Fruit fly (Drosophila melanogaster) whole organism, prepupa: Measurements from ENCODE around the gene CG44004.

Experiments used
- Blimp-1 ChIP-seq: fragments of 200-800 bp; sonication (Bioruptor generic); optimal IDR thresholded peaks from 3 replicates; lab custom pipeline; 2017; ENCODE audit warnings: missing biosample characterization, missing genetic modification characterization, mild to moderate bottlenecking, moderate library complexity, missing genetic modification reagents
- CG10631 ChIP-seq: fragments of 200-800 bp; sonication (Bioruptor generic); optimal IDR thresholded peaks from 2 replicates; lab custom pipeline; 2016; ENCODE audit warnings: missing biosample characterization, missing genetic modification characterization
- CG10669 ChIP-seq: fragments of 200-800 bp; sonication (Bioruptor generic); optimal IDR thresholded peaks from 3 replicates; lab custom pipeline; 2018; ENCODE audit warnings: missing biosample characterization, mild to moderate bottlenecking, missing genetic modification characterization, moderate library complexity
- CG11762 ChIP-seq: fragments of 200-800 bp; sonication (Bioruptor generic); optimal IDR thresholded peaks from 3 replicates; lab custom pipeline; 2016; ENCODE audit warnings: missing biosample characterization, missing genetic modification characterization; ENCODE audit not compliant: insufficient read depth
- CG11902 ChIP-seq: fragments of 200-800 bp; sonication (Bioruptor generic); optimal IDR thresholded peaks from 3 replicates; lab custom pipeline; 2016; ENCODE audit warnings: missing biosample characterization, missing genetic modification characterization
- CG1621 ChIP-seq: fragments of 200-800 bp; sonication (Bioruptor generic); optimal IDR thresholded peaks from 3 replicates; lab custom pipeline; 2018; ENCODE audit warnings: missing biosample characterization, mild to moderate bottlenecking, missing genetic modification characterization
- CG31627 ChIP-seq: fragments of 200-800 bp; sonication (Bioruptor generic); optimal IDR thresholded peaks from 3 replicates; lab custom pipeline; 2016; ENCODE audit warnings: missing biosample characterization, missing genetic modification characterization
- CG34406 ChIP-seq: fragments of 200-800 bp; sonication (Bioruptor generic); optimal IDR thresholded peaks from 3 replicates; lab custom pipeline; 2016; ENCODE audit warnings: missing biosample characterization, missing genetic modification characterization
- CG3919 ChIP-seq: fragments of 200-800 bp; sonication (Bioruptor generic); optimal IDR thresholded peaks from 3 replicates; lab custom pipeline; 2016; ENCODE audit warnings: missing biosample characterization, missing genetic modification characterization
- CG6163 ChIP-seq: fragments of 200-800 bp; sonication (Bioruptor generic); IDR thresholded peaks from 3 replicates; pipeline ENCODE4 v1.3.6; 2022; ENCODE audit warnings: missing biosample characterization, missing genetic modification characterization
- CG6792 ChIP-seq: fragments of 200-800 bp; sonication (Bioruptor generic); optimal IDR thresholded peaks from 3 replicates; lab custom pipeline; 2016; ENCODE audit warnings: missing biosample characterization, missing genetic modification characterization
- CG6808 ChIP-seq: fragments of 200-800 bp; sonication (Bioruptor generic); optimal IDR thresholded peaks from 3 replicates; lab custom pipeline; 2017; ENCODE audit warnings: missing biosample characterization, missing genetic modification characterization, mild to moderate bottlenecking, moderate library complexity, missing genetic modification reagents
- CG6854 ChIP-seq: fragments of 200-800 bp; sonication (Bioruptor generic); optimal IDR thresholded peaks from 2 replicates; lab custom pipeline; 2017; ENCODE audit warnings: missing biosample characterization, mild to moderate bottlenecking, missing genetic modification characterization
- CG7368 ChIP-seq: fragments of 200-800 bp; sonication (Bioruptor generic); optimal IDR thresholded peaks from 3 replicates; lab custom pipeline; 2016; ENCODE audit warnings: missing biosample characterization, missing genetic modification characterization
- CG8119 ChIP-seq: fragments of 200-800 bp; sonication (Bioruptor generic); IDR thresholded peaks from 3 replicates; pipeline ENCODE4 v1.3.6; 2022; ENCODE audit warnings: missing biosample characterization, missing genetic modification characterization
- CG8319 ChIP-seq: fragments of 200-800 bp; sonication (Bioruptor generic); optimal IDR thresholded peaks from 3 replicates; lab custom pipeline; 2016; ENCODE audit warnings: missing biosample characterization, missing genetic modification characterization
- CG8632 ChIP-seq: fragments of 200-800 bp; sonication (Bioruptor generic); optimal IDR thresholded peaks from 3 replicates; lab custom pipeline; 2016; ENCODE audit warnings: missing biosample characterization, missing genetic modification characterization
- CG9139 ChIP-seq: fragments of 200-800 bp; sonication (Bioruptor generic); optimal IDR thresholded peaks from 3 replicates; lab custom pipeline; 2017; ENCODE audit warnings: missing biosample characterization, mild to moderate bottlenecking, missing genetic modification characterization
- Eip75B ChIP-seq: fragments of 200-800 bp; sonication (Bioruptor generic); optimal IDR thresholded peaks from 3 replicates; lab custom pipeline; 2016; ENCODE audit warnings: missing biosample characterization, missing genetic modification characterization
- Eip78C ChIP-seq: fragments of 200-800 bp; sonication (Bioruptor generic); peaks from one replicate; lab custom pipeline; 2016; ENCODE audit warnings: missing biosample characterization, missing genetic modification characterization
- Ets21C ChIP-seq: fragments of 200-800 bp; sonication (Bioruptor generic); optimal IDR thresholded peaks from 3 replicates; lab custom pipeline; 2016; ENCODE audit warnings: missing biosample characterization, missing genetic modification characterization
- Gug ChIP-seq: fragments of 200-800 bp; sonication (Bioruptor generic); IDR thresholded peaks from 2 replicates; pipeline ENCODE4 v1.3.6; 2022; ENCODE audit warnings: missing biosample characterization, missing genetic modification characterization
- Hr4 ChIP-seq: fragments of 200-800 bp; sonication (Bioruptor generic); optimal IDR thresholded peaks from 3 replicates; lab custom pipeline; 2016; ENCODE audit warnings: missing biosample characterization, missing genetic modification characterization
- Lpt ChIP-seq: fragments of 200-800 bp; sonication (Bioruptor generic); optimal IDR thresholded peaks from 3 replicates; lab custom pipeline; 2016; ENCODE audit warnings: missing biosample characterization, missing genetic modification characterization
- Met ChIP-seq: fragments of 200-800 bp; sonication (Bioruptor generic); optimal IDR thresholded peaks from 3 replicates; lab custom pipeline; 2016; ENCODE audit warnings: missing biosample characterization, missing genetic modification characterization
- OdsH ChIP-seq: fragments of 200-800 bp; sonication (Bioruptor generic); optimal IDR thresholded peaks from 3 replicates; lab custom pipeline; 2016; ENCODE audit warnings: missing biosample characterization, missing genetic modification characterization
- Smox ChIP-seq: fragments of 200-800 bp; sonication (Bioruptor generic); optimal IDR thresholded peaks from 3 replicates; lab custom pipeline; 2016; ENCODE audit warnings: missing biosample characterization, missing genetic modification characterization
- Sox102F ChIP-seq: fragments of 200-800 bp; sonication (Bioruptor generic); optimal IDR thresholded peaks from 2 replicates; lab custom pipeline; 2016; ENCODE audit warnings: missing biosample characterization, mild to moderate bottlenecking, missing genetic modification characterization
- Sox15 ChIP-seq: fragments of 200-800 bp; sonication (Bioruptor generic); optimal IDR thresholded peaks from 3 replicates; lab custom pipeline; 2016; ENCODE audit warnings: missing biosample characterization, missing genetic modification characterization
- achi ChIP-seq: fragments of 200-800 bp; sonication (Bioruptor generic); optimal IDR thresholded peaks from 3 replicates; lab custom pipeline; 2016; ENCODE audit warnings: missing biosample characterization, missing genetic modification characterization
- cyc ChIP-seq: fragments of 200-800 bp; sonication (Bioruptor generic); optimal IDR thresholded peaks from 3 replicates; lab custom pipeline; 2016; ENCODE audit warnings: missing biosample characterization, missing genetic modification characterization
- dsx ChIP-seq: fragments of 200-800 bp; optimal IDR thresholded peaks from 3 replicates; lab custom pipeline; 2019; ENCODE audit warnings: missing biosample characterization, mild to moderate bottlenecking, missing genetic modification characterization, moderate library complexity; ENCODE audit not compliant: poor library complexity, severe bottlenecking
- esn ChIP-seq: fragments of 200-800 bp; sonication (Bioruptor generic); optimal IDR thresholded peaks from 2 replicates; lab custom pipeline; 2016; ENCODE audit warnings: missing biosample characterization, mild to moderate bottlenecking, missing genetic modification characterization, moderate library complexity
- fd59A ChIP-seq: fragments of 200-800 bp; sonication (Bioruptor generic); optimal IDR thresholded peaks from 2 replicates; lab custom pipeline; 2017; ENCODE audit warnings: missing biosample characterization, mild to moderate bottlenecking, missing genetic modification characterization, missing genetic modification reagents
- fd85E ChIP-seq: fragments of 200-800 bp; sonication (Bioruptor generic); optimal IDR thresholded peaks from 3 replicates; lab custom pipeline; 2016; ENCODE audit warnings: missing biosample characterization, missing genetic modification characterization
- fkh ChIP-seq: fragments of 200-800 bp; sonication (Bioruptor generic); optimal IDR thresholded peaks from 3 replicates; lab custom pipeline; 2017; ENCODE audit warnings: missing biosample characterization, mild to moderate bottlenecking, missing genetic modification characterization, moderate library complexity
- lz ChIP-seq: fragments of 200-800 bp; sonication (Bioruptor generic); optimal IDR thresholded peaks from 3 replicates; lab custom pipeline; 2016; ENCODE audit warnings: missing biosample characterization, missing genetic modification characterization
- net ChIP-seq: fragments of 200-800 bp; sonication (Bioruptor generic); optimal IDR thresholded peaks from 3 replicates; lab custom pipeline; 2016; ENCODE audit warnings: missing biosample characterization, missing genetic modification characterization
- pdm3 ChIP-seq: fragments of 200-800 bp; sonication (Bioruptor generic); optimal IDR thresholded peaks from 3 replicates; lab custom pipeline; 2016; ENCODE audit warnings: missing biosample characterization, missing genetic modification characterization
- salr ChIP-seq, 2 experiments: fragments of 200-800 bp; sonication (Bioruptor generic); optimal IDR thresholded peaks; 3 replicates each; lab custom pipeline; 2016 to 2018; ENCODE audit warnings: missing biosample characterization in 2 of 2, missing genetic modification characterization in 2 of 2, mild to moderate bottlenecking in 1 of 2
- spab ChIP-seq: fragments of 200-800 bp; sonication (Bioruptor generic); optimal IDR thresholded peaks from 2 replicates; lab custom pipeline; 2017; ENCODE audit warnings: missing biosample characterization, mild to moderate bottlenecking, missing genetic modification characterization, missing genetic modification reagents
- ss ChIP-seq, 2 experiments: fragments of 200-800 bp; sonication (Bioruptor generic); optimal IDR thresholded peaks; 2 replicates in 1 of 2; 3 replicates in 1 of 2; lab custom pipeline; 2017 to 2018; ENCODE audit warnings: mild to moderate bottlenecking in 2 of 2, missing biosample characterization in 2 of 2, missing genetic modification characterization in 2 of 2, moderate library complexity in 1 of 2
- svp ChIP-seq: fragments of 200-800 bp; sonication (Bioruptor generic); peaks from one replicate; lab custom pipeline; 2016; ENCODE audit warnings: missing biosample characterization, missing genetic modification characterization
- vri ChIP-seq: fragments of 200-800 bp; sonication (Bioruptor generic); optimal IDR thresholded peaks from 3 replicates; lab custom pipeline; 2016; ENCODE audit warnings: missing biosample characterization, mild to moderate bottlenecking, missing genetic modification characterization

The CG44004 gene

DNA sequence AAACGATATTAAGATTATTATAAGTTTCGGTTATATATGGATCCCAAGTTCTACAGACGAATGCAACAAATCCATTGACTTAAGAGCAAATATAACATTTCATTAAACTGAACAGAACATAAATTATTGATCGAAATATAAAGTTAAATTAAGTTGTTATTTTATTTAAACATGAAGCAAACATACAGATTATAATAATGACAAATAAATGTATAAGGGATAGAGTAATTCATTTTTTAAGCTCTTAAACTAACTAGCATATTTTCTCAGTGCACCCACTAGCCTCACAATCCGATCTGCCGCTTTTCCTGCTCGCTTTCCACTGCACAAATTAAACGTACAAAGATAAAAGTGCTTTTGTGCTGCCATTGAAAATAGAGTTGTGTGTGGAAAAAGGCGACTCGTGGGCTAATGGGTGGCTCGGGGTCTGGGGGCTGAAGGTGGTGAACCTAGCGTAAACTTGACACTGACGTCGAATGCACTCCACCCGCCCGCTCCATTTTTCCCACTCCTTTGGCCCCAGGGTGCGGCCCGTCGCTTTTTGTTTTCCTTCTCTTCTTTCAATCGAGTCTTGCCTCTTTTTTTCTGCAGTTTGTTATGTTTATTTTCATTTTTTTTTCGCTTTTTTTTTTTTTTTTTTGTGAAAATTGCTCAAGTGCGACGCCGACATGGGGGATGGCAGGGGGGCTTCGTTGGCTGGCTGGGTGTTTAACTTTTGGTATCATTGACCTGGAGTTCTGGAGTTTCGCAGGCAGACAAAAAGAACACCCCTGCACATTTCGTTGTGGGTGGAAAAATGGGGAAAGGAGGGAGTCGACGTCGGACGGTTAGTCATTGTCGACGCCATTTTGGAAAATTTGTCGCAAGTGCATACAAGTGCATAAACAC lies 6.2 kb upstream of the CG44004 start (continued):
- peak; percentile 85 to 88 for TF ChIP-seq ss (GFP tag; optimal IDR thresholded peaks at IDR 0.05; lab: Kevin White, UChicago)
- peak; percentile 59 for TF ChIP-seq net (GFP tag; lab: Kevin White, UChicago)
- TF ChIP-seq CG10631 (GFP tag; lab: Kevin White, UChicago): peak; percentile 89
- peak; percentile 71 for TF ChIP-seq CG3919 (GFP tag; lab: Kevin White, UChicago)
- TF ChIP-seq Eip75B: peak; percentile 37
- no peak for TF ChIP-seq Sox15 (GFP tag; lab: Kevin White, UChicago)
- TF ChIP-seq CG6854 (GFP tag; lab: Kevin White, UChicago): peak; percentile 53
- peak; percentile 88 for TF ChIP-seq CG9139
- TF ChIP-seq CG6792 (GFP tag; lab: Kevin White, UChicago): peak; percentile 41
- TF ChIP-seq Eip78C (GFP tag; lab: Kevin White, UChicago): peak; percentile 83

DNA sequence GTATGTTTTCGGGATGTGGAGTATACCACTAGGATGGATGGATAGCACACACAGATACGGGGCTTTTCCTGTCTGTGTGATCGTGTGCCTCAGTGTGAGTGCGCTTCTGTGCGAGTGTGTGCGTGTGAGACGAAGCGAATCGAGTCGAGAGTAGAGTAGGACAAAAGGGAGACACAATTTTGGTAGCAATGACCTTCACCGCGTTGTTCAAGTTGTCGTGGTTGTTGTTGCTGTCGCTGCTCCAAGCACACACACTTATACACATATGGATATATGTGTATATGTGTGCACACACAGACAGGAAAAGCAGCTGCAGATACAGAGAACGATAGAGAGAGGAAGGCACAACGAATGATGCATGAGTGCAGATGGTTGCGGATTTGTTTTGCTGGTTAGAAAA lies 5.5 kb upstream of the CG44004 start:
- TF ChIP-seq CG1621 (tag; lab: Kevin White, UChicago): no peak
- TF ChIP-seq CG6163 (GFP tag; lab: Robert Waterston, UW): no peak
- no peak for TF ChIP-seq Sox15 (GFP tag; lab: Kevin White, UChicago)
- TF ChIP-seq CG6792 (GFP tag; lab: Kevin White, UChicago): no peak
- no peak for TF ChIP-seq CG9139
- TF ChIP-seq CG10669 (GFP tag; lab: Kevin White, UChicago): no peak
- no peak for TF ChIP-seq vri
- TF ChIP-seq, all 60 proteins: peak for 0

DNA sequence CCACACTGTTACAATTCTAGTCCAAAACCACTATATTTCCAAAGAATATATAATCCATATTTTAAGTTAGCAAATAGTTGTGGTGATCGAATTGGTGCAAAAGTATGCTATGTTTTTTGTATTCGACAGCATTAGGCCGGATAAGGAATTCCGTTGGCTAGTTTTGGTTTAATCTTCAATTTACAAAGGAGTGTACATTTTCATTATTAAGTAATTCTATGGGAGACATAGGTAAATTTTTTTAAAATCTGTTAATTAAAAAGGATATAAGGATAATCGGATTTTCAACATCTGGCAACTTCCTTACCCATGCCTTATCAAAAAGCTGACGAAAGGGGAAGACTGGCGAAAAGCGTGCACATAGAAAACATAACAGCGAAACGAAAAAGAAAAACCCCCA lies 5.0 kb upstream of the CG44004 start:
- no peak for TF ChIP-seq fd85E
- peak; percentile 57 to 74 for TF ChIP-seq salr (GFP tag; optimal IDR thresholded peaks at IDR 0.05; lab: Kevin White, UChicago)
- TF ChIP-seq CG11902 (GFP tag; lab: Kevin White, UChicago): no peak
- peak; percentile 31 for TF ChIP-seq CG8632 (GFP tag; lab: Kevin White, UChicago)
- peak; percentile 12 for TF ChIP-seq cyc (GFP tag; lab: Kevin White, UChicago)
- peak; percentile 12 for TF ChIP-seq CG31627 (GFP tag; lab: Kevin White, UChicago)
- TF ChIP-seq esn: no peak
- no peak for TF ChIP-seq Blimp-1 (GFP tag; lab: Kevin White, UChicago)
- TF ChIP-seq CG6854 (GFP tag; lab: Kevin White, UChicago): no peak
- peak; percentile 76 for TF ChIP-seq CG10631 (GFP tag; lab: Kevin White, UChicago)
- peak; percentile 59 for TF ChIP-seq pdm3 (GFP tag; lab: Kevin White, UChicago)
- TF ChIP-seq spab (GFP tag; lab: Kevin White, UChicago): peak; percentile 56
- TF ChIP-seq Hr4 (GFP tag; lab: Kevin White, UChicago): peak; percentile 65
- peak; percentile 66 for TF ChIP-seq achi
- peak; percentile 43 for TF ChIP-seq CG3919 (GFP tag; lab: Kevin White, UChicago)
- peak; percentile 26 for TF ChIP-seq CG11762 (GFP tag; lab: Kevin White, UChicago)
- peak; percentile 36; the same call in 1 of the 2 replicates for TF ChIP-seq Gug (GFP tag; lab: Robert Waterston, UW)
- peak; percentile 10 for TF ChIP-seq Sox102F (GFP tag; lab: Kevin White, UChicago)
- TF ChIP-seq svp: peak; percentile 60
- peak; percentile 30 for TF ChIP-seq CG1621 (tag; lab: Kevin White, UChicago)
- peak; percentile 92 for TF ChIP-seq Eip78C (GFP tag; lab: Kevin White, UChicago)
- TF ChIP-seq lz: no peak
- peak; percentile 23 for TF ChIP-seq dsx (GFP tag; lab: Kevin White, UChicago)
- TF ChIP-seq CG7368 (GFP tag; lab: Kevin White, UChicago): no peak
- peak; percentile 77 for TF ChIP-seq CG10669 (GFP tag; lab: Kevin White, UChicago)
- TF ChIP-seq CG34406 (GFP tag; lab: Kevin White, UChicago): peak; percentile 8
- TF ChIP-seq fd59A (GFP tag; lab: Kevin White, UChicago): peak; percentile 76
- peak; percentile 46 for TF ChIP-seq Met (GFP tag; lab: Kevin White, UChicago)
- TF ChIP-seq Lpt (GFP tag; lab: Kevin White, UChicago): no peak
- no peak for TF ChIP-seq CG9139
- TF ChIP-seq CG6808: peak; percentile 77
- TF ChIP-seq CG8119 (GFP tag; lab: Robert Waterston, UW): peak; percentile 79
- TF ChIP-seq Ets21C (GFP tag; lab: Kevin White, UChicago): no peak
- TF ChIP-seq CG8319: no peak
- no peak for TF ChIP-seq CG6163 (GFP tag; lab: Robert Waterston, UW)
- TF ChIP-seq Smox: no peak
- TF ChIP-seq fkh (GFP tag; lab: Kevin White, UChicago): no peak
- peak; percentile 20 for TF ChIP-seq OdsH (GFP tag; lab: Kevin White, UChicago)
- no peak for TF ChIP-seq CG6792 (GFP tag; lab: Kevin White, UChicago)
